Fruit fly (Drosophila melanogaster) Kc167 (cell line): Measurements from ENCODE around the gene CG7370.

ENCODE experiments used
- Myc ChIP-seq: fragments of >200 bp; optimal IDR thresholded peaks from 2 replicates; lab custom pipeline; 2017; ENCODE audit warnings: missing external identifiers
- h ChIP-seq: fragments of >200 bp; optimal IDR thresholded peaks from 3 replicates; lab custom pipeline; 2018; ENCODE audit warnings: missing external identifiers
- insv ChIP-seq: fragments of >200 bp; optimal IDR thresholded peaks from 3 replicates; lab custom pipeline; 2018; ENCODE audit warnings: missing external identifiers
- psq ChIP-seq: fragments of >200 bp; optimal IDR thresholded peaks from 2 replicates; lab custom pipeline; 2017; ENCODE audit warnings: missing external identifiers
- ttk ChIP-seq: sonication (Bioruptor generic); optimal IDR thresholded peaks from 2 replicates; lab custom pipeline; 2017; ENCODE audit warnings: missing external identifiers

DNA sequence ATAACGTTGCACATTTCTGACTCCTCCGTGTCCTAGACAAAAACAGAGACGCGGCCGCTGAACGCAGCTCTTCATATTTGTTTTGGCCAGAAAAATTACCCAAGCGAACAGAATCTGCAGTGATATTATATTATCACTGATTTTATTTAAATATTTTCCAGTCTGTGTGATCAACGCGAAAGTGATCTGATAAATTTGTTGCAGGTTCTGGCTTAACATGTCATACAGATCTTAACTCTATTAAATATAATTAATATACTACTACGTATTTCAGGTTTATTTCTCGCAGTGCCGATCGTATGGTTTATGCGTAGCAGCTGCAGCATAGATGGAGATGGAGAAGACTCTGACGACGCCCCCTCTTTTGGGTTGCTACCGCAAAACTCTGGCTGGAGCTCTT, 48.7 kb upstream of the CG7370 start:
- TF ChIP-seq insv (lab: Kevin White, UChicago) (no peak), h (lab: Kevin White, UChicago) (no peak), Myc (no peak), ttk (lab: Kevin White, UChicago) (no peak), psq (lab: Kevin White, UChicago) (no peak)
